Worm (Caenorhabditis elegans) whole organism, young adult: Measurements from ENCODE around the gene C04H4.1.

Experiments
- B0261.1 ChIP-seq: sonication (generic microtip); optimal IDR thresholded peaks from 2 replicates; lab custom pipeline; 2016; ENCODE audit warnings: mild to moderate bottlenecking, missing genetic modification characterization, moderate library complexity, missing compliant biosample characterization
- D2030.7 ChIP-seq: fragments of 200-800 bp; sonication (Bioruptor generic); IDR thresholded peaks from 2 replicates; pipeline ENCODE4 v1.3.6; 2022; ENCODE audit warnings: missing genetic modification reagents, missing genetic modification characterization, missing compliant biosample characterization
- F23B12.7 ChIP-seq: sonication (generic microtip); optimal IDR thresholded peaks from 2 replicates; lab custom pipeline; 2017; ENCODE audit warnings: missing genetic modification characterization, mild to moderate bottlenecking, missing compliant biosample characterization, antibody characterized with exemption, moderate library complexity; ENCODE audit not compliant: insufficient read depth
- F39B2.1 ChIP-seq: fragments of 200-800 bp; sonication (Bioruptor generic); IDR thresholded peaks from 2 replicates; pipeline ENCODE4 v1.3.6; 2022; ENCODE audit warnings: missing genetic modification reagents, missing genetic modification characterization, missing compliant biosample characterization
- F49E8.2 ChIP-seq: sonication (generic microtip); optimal IDR thresholded peaks from 3 replicates; lab custom pipeline; 2017; ENCODE audit warnings: missing genetic modification characterization, mild to moderate bottlenecking, missing compliant biosample characterization, antibody characterized with exemption, moderate library complexity; ENCODE audit not compliant: insufficient read depth
- F57A8.1 ChIP-seq: fragments of 200-800 bp; sonication (Bioruptor generic); optimal IDR thresholded peaks from 2 replicates; lab custom pipeline; 2018; ENCODE audit warnings: mild to moderate bottlenecking, missing genetic modification characterization, moderate library complexity, missing compliant biosample characterization
- akir-1 ChIP-seq: fragments of 200-800 bp; sonication (Bioruptor generic); optimal IDR thresholded peaks from 2 replicates; lab custom pipeline; 2018; ENCODE audit warnings: mild to moderate bottlenecking, missing genetic modification characterization, moderate library complexity, missing compliant biosample characterization
- attf-3 ChIP-seq: fragments of 200-800 bp; sonication (Bioruptor generic); conservative IDR thresholded peaks from 2 replicates; pipeline ENCODE4 v1.3.6; 2022; ENCODE audit warnings: missing genetic modification reagents, missing genetic modification characterization, missing compliant biosample characterization
- bed-1 ChIP-seq: fragments of 200-800 bp; sonication (Bioruptor generic); IDR thresholded peaks from 2 replicates; pipeline ENCODE4 v1.3.6; 2022; ENCODE audit warnings: missing genetic modification reagents, missing genetic modification characterization, missing compliant biosample characterization
- bed-2 ChIP-seq: fragments of 200-800 bp; sonication (Bioruptor generic); IDR thresholded peaks from 2 replicates; pipeline ENCODE4 v1.3.6; 2022; ENCODE audit warnings: missing genetic modification reagents, missing genetic modification characterization, missing compliant biosample characterization
- ceh-27 ChIP-seq: fragments of 200-800 bp; sonication (Bioruptor generic); optimal IDR thresholded peaks from 2 replicates; lab custom pipeline; 2018; ENCODE audit warnings: mild to moderate bottlenecking, missing genetic modification characterization, moderate library complexity, missing compliant biosample characterization
- ceh-40 ChIP-seq: fragments of 200-800 bp; sonication (Bioruptor generic); IDR thresholded peaks from 2 replicates; pipeline ENCODE4 v1.3.6; 2022; ENCODE audit warnings: missing genetic modification characterization, missing compliant biosample characterization
- dox-1 ChIP-seq: fragments of 200-800 bp; sonication (Bioruptor generic); IDR thresholded peaks from 2 replicates; pipeline ENCODE4 v1.3.6; 2022; ENCODE audit warnings: missing genetic modification reagents, missing genetic modification characterization, missing compliant biosample characterization
- efl-1 ChIP-seq: fragments of 150-350 bp; optimal IDR thresholded peaks from 2 replicates; lab custom pipeline; 2014; ENCODE audit warnings: missing biosample characterization, missing genetic modification reagents, missing genetic modification characterization
- ekl-4 ChIP-seq: fragments of 200-800 bp; sonication (Bioruptor generic); IDR thresholded peaks from 2 replicates; pipeline ENCODE4 v1.3.6; 2022; ENCODE audit warnings: missing genetic modification reagents, missing genetic modification characterization, missing compliant biosample characterization
- ets-4 ChIP-seq: fragments of 200-800 bp; sonication (Bioruptor generic); optimal IDR thresholded peaks from 2 replicates; lab custom pipeline; 2018; ENCODE audit warnings: mild to moderate bottlenecking, missing genetic modification characterization, missing compliant biosample characterization
- gei-17 ChIP-seq: fragments of 200-800 bp; sonication (Bioruptor generic); optimal IDR thresholded peaks from 2 replicates; lab custom pipeline; 2018; ENCODE audit warnings: mild to moderate bottlenecking, missing genetic modification characterization, missing compliant biosample characterization
- him-1 ChIP-seq: sonication (generic microtip); optimal IDR thresholded peaks from 2 replicates; lab custom pipeline; 2016; ENCODE audit warnings: missing genotype, missing genetic modification reagents, missing genetic modification characterization, missing compliant biosample characterization
- hlh-12 ChIP-seq: sonication (generic microtip); optimal IDR thresholded peaks from 2 replicates; lab custom pipeline; 2016; ENCODE audit warnings: missing genetic modification characterization, missing compliant biosample characterization
- hmg-1.2 ChIP-seq: fragments of 200-800 bp; sonication (Bioruptor generic); IDR thresholded peaks from 2 replicates; pipeline ENCODE4 v1.3.6; 2022; ENCODE audit warnings: missing genetic modification reagents, missing genetic modification characterization, missing compliant biosample characterization
- let-607 ChIP-seq, 2 experiments: fragments of 200-800 bp in 1 of 2; sonication (Bioruptor generic) in 1 of 2; sonication (generic microtip) in 1 of 2; optimal IDR thresholded peaks; 2 replicates each; lab custom pipeline; 2016 to 2018; ENCODE audit warnings: mild to moderate bottlenecking in 2 of 2, missing compliant biosample characterization in 2 of 2, missing genetic modification characterization in 2 of 2, moderate library complexity in 2 of 2, missing genotype in 1 of 2
- lin-26 ChIP-seq: fragments of 200-800 bp; sonication (Bioruptor generic); IDR thresholded peaks from 2 replicates; pipeline ENCODE4 v1.3.6; 2022; ENCODE audit warnings: missing genetic modification reagents, missing genetic modification characterization, missing compliant biosample characterization
- lin-35 ChIP-seq, 3 experiments: fragments of 150-350 bp in 2 of 3; sonication (generic microtip) in 1 of 3; optimal IDR thresholded peaks; 2 replicates each; lab custom pipeline; 2014 to 2018; ENCODE audit warnings: missing biosample characterization in 3 of 3, missing genetic modification characterization in 3 of 3, missing genetic modification reagents in 3 of 3
- madf-3 ChIP-seq: fragments of 200-800 bp; sonication (Bioruptor generic); IDR thresholded peaks from 2 replicates; pipeline ENCODE4 v1.3.6; 2022; ENCODE audit warnings: missing genetic modification reagents, missing genetic modification characterization, missing compliant biosample characterization
- madf-6 ChIP-seq: fragments of 200-800 bp; sonication (Bioruptor generic); IDR thresholded peaks from 2 replicates; pipeline ENCODE4 v1.3.6; 2022; ENCODE audit warnings: missing genetic modification reagents, missing genetic modification characterization, missing compliant biosample characterization
- madf-8 ChIP-seq: fragments of 200-800 bp; sonication (Bioruptor generic); conservative IDR thresholded peaks from 2 replicates; pipeline ENCODE4 v1.3.6; 2022; ENCODE audit warnings: missing genetic modification reagents, missing genetic modification characterization, missing compliant biosample characterization
- nfya-1 ChIP-seq: sonication (generic microtip); optimal IDR thresholded peaks from 2 replicates; lab custom pipeline; 2017; ENCODE audit warnings: antibody characterized with exemption, missing compliant biosample characterization, missing genetic modification characterization, borderline replicate concordance; ENCODE audit not compliant: insufficient read depth
- nhr-90 ChIP-seq: sonication (generic microtip); optimal IDR thresholded peaks from 2 replicates; lab custom pipeline; 2016; ENCODE audit warnings: missing genotype, mild to moderate bottlenecking, missing genetic modification characterization, missing compliant biosample characterization
- repo-1 ChIP-seq: sonication (generic microtip); optimal IDR thresholded peaks from 2 replicates; lab custom pipeline; 2017; ENCODE audit warnings: mild to moderate bottlenecking, missing genetic modification characterization, missing compliant biosample characterization
- sdz-38 ChIP-seq: sonication (generic microtip); optimal IDR thresholded peaks from 2 replicates; lab custom pipeline; 2016; ENCODE audit warnings: missing genotype, missing genetic modification characterization, missing compliant biosample characterization
- snpc-3.4 ChIP-seq: sonication (generic microtip); optimal IDR thresholded peaks from 2 replicates; lab custom pipeline; 2017; ENCODE audit warnings: missing genetic modification characterization, mild to moderate bottlenecking, missing compliant biosample characterization, antibody characterized with exemption, moderate library complexity, missing genotype, missing genetic modification reagents
- tlf-1 ChIP-seq: fragments of 200-800 bp; sonication (Bioruptor generic); optimal IDR thresholded peaks from 2 replicates; lab custom pipeline; 2018; ENCODE audit warnings: mild to moderate bottlenecking, missing genetic modification characterization, missing compliant biosample characterization
- unc-130 ChIP-seq: sonication (generic microtip); optimal IDR thresholded peaks from 2 replicates; lab custom pipeline; 2016; ENCODE audit warnings: missing genetic modification reagents, missing genetic modification characterization, missing compliant biosample characterization
- ztf-25 ChIP-seq: fragments of 200-800 bp; sonication (Bioruptor generic); IDR thresholded peaks from 2 replicates; pipeline ENCODE4 v1.3.6; 2022; ENCODE audit warnings: missing genetic modification reagents, missing genetic modification characterization, missing compliant biosample characterization

The C04H4.1 gene

ce11 chrII:7981084-7981483 is 22.4 kb downstream of the C04H4.1 start:
- no peak for TF ChIP-seq hlh-12 (tag; lab: Kevin White, UChicago)
- no peak for TF ChIP-seq F57A8.1
- TF ChIP-seq F23B12.7 (tag; lab: Kevin White, UChicago): no peak
- no peak for TF ChIP-seq madf-8
- no peak for TF ChIP-seq nfya-1 (tag; lab: Kevin White, UChicago)
- TF ChIP-seq him-1 (tag; lab: Kevin White, UChicago): no peak
- TF ChIP-seq unc-130: no peak
- TF ChIP-seq, all 124 proteins: peak for 0

DNA sequence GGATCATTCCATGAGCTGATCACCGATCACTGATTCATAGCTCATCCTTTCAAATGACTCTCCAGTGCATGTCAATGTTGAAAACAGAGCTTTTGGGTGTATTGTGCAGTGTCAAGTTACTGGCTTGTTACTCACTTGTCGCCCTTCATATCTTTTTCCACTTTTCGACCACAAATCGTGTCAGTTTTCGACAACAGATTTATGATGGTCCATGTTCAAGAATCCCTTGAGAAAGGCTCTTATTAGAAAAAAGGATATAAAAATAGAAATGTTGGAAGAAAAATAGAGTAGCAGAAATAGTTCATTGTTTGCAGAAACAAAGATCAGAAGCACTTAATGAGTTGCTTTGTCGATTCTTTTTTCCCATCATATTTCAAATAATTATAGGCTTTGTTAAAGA is 24.8 kb downstream of the C04H4.1 start:
- TF ChIP-seq repo-1 (tag; lab: Kevin White, UChicago) (no peak), bed-2 (no peak), bed-1 (no peak), ets-4 (GFP tag; lab: Kevin White, UChicago) (no peak), tlf-1 (GFP tag; lab: Kevin White, UChicago) (no peak), ceh-40 (GFP tag; lab: Robert Waterston, UW) (no peak), nfya-1 (tag; lab: Kevin White, UChicago) (no peak), B0261.1 (tag; lab: Kevin White, UChicago) (no peak)

DNA sequence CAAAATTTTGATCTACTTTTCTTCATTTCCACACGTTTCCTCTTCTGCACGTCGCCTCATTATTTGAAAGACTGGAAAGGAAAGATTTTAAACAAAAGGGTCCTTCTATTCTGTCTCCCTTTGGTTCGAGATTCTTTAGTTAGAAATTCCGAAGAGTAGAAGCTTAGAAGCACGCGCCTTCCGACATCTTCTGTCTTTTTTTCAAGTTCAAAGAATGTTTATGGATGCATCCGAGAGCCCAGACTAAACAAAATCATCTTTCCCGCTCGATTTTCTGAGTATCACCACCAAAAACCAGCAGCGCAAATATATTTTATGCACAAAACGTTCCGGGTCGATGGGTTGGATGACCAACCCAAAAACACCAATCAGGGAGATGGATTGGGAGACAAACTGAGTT is 25.4 kb downstream of the C04H4.1 start:
- TF ChIP-seq madf-3 (GFP tag; lab: Robert Waterston, UW) (no peak), nhr-90 (tag; lab: Kevin White, UChicago) (no peak), efl-1 (GFP tag; lab: Kevin White, UChicago) (no peak), ztf-25 (GFP tag; lab: Robert Waterston, UW) (no peak), hmg-1.2 (GFP tag; lab: Robert Waterston, UW) (no peak), akir-1 (GFP tag; lab: Kevin White, UChicago) (no peak), F49E8.2 (tag; lab: Kevin White, UChicago) (no peak), gei-17 (GFP tag; lab: Kevin White, UChicago) (no peak), tlf-1 (GFP tag; lab: Kevin White, UChicago) (no peak), sdz-38 (tag; lab: Kevin White, UChicago) (no peak)
- TF ChIP-seq, all 124 proteins: peak for 0

DNA sequence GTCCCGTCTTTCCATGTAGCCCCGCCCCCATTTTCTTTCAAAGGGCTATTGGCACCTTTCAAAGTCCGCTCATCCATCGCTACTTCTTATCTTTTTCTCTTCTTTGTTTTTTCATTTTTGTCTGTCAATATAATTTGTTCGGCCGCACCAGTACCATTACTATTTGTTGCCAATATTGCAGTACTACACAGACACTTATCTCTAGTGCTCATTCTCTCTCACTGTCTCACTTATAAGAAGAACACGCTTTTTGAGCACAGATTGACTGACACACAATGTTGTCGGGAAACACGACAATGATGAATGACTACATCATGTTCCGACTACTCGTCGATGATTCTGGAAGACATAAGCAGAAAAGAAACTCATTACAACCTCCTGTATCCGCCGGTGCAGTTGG is 26.4 kb downstream of the C04H4.1 start:
- TF ChIP-seq lin-26 (GFP tag; lab: Robert Waterston, UW) (no peak), ceh-27 (peak; percentile 37), dox-1 (GFP tag; lab: Robert Waterston, UW) (0 out of 2 replicates have a peak, but pooled peaks have one; percentile 35)

ce11 chrII:7986928-7987327 is 28.3 kb downstream of the C04H4.1 start:
- TF ChIP-seq attf-3 (GFP tag; lab: Robert Waterston, UW) (no peak), lin-35 (GFP tag; optimal IDR thresholded peaks at IDR 0.05; lab: Kevin White, UChicago) (peak in 1 of 3 experiments; percentile 33)
- TF ChIP-seq, all 124 proteins: peak for 1

DNA sequence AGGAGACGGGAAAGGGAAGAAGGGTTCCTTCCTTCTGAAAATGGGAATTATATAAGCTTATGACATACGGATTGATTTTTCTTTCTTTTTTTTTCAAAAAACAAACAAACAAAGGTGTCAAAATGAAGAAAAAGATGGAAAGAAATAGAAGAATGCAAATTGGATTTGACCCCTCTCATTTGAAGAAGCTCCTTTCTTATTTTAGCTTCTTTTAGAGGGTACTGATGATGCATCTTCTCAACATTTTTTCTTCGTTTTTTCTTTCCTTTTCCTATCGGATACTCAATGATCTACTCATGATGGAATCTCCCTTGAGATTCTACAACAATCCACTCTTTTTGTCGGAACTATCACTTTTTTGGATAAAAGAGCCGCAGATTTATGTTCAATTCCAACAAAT is 31.5 kb downstream of the C04H4.1 start:
- TF ChIP-seq let-607 (tag; optimal IDR thresholded peaks at IDR 0.05; lab: Kevin White, UChicago) (no peak), madf-3 (GFP tag; lab: Robert Waterston, UW) (no peak), snpc-3.4 (tag; lab: Kevin White, UChicago) (no peak), unc-130 (no peak), madf-6 (GFP tag; lab: Robert Waterston, UW) (no peak), F39B2.1 (GFP tag; lab: Robert Waterston, UW) (no peak), ekl-4 (GFP tag; lab: Robert Waterston, UW) (no peak), D2030.7 (no peak)
